Fruit fly (Drosophila melanogaster) whole organism, embryonic: Measurements from ENCODE around the gene Kdm2.

Source experiments
- Ada2b ChIP-seq: fragments of 200-800 bp; sonication (Bioruptor generic); IDR thresholded peaks from 2 replicates; pipeline ENCODE4 v1.3.6; 2022; ENCODE audit warnings: missing biosample characterization, missing genetic modification characterization
- CG10209 ChIP-seq: fragments of 200-800 bp; sonication (Bioruptor generic); optimal IDR thresholded peaks from 3 replicates; lab custom pipeline; 2017; ENCODE audit warnings: missing biosample characterization, mild to moderate bottlenecking, missing genetic modification characterization, missing genetic modification reagents
- CG10979 ChIP-seq: fragments of 200-800 bp; sonication (Bioruptor generic); optimal IDR thresholded peaks from 2 replicates; lab custom pipeline; 2018; ENCODE audit warnings: missing biosample characterization, mild to moderate bottlenecking, missing genetic modification characterization, moderate library complexity
- CG11398 ChIP-seq: fragments of 200-800 bp; sonication (Bioruptor generic); optimal IDR thresholded peaks from 2 replicates; lab custom pipeline; 2016; ENCODE audit warnings: missing biosample characterization, missing genetic modification characterization
- CG15269 ChIP-seq: fragments of 200-800 bp; sonication (Bioruptor generic); optimal IDR thresholded peaks from 2 replicates; lab custom pipeline; 2018; ENCODE audit warnings: missing biosample characterization, mild to moderate bottlenecking, missing genetic modification characterization, moderate library complexity
- CG15514 ChIP-seq: fragments of 200-800 bp; sonication (Bioruptor generic); optimal IDR thresholded peaks from 3 replicates; lab custom pipeline; 2017; ENCODE audit warnings: missing biosample characterization, missing genetic modification characterization, mild to moderate bottlenecking, moderate library complexity, missing genetic modification reagents
- CG16863 ChIP-seq: fragments of 200-800 bp; sonication (Bioruptor generic); optimal IDR thresholded peaks from 3 replicates; lab custom pipeline; 2016; ENCODE audit warnings: missing biosample characterization, missing genetic modification characterization
- CG17328 ChIP-seq: fragments of 200-800 bp; sonication (Bioruptor generic); IDR thresholded peaks from 2 replicates; pipeline ENCODE4 v1.3.6; 2022; ENCODE audit warnings: missing biosample characterization, missing genetic modification characterization
- CG17829 ChIP-seq: fragments of 200-800 bp; optimal IDR thresholded peaks from 2 replicates; lab custom pipeline; 2019; ENCODE audit warnings: missing biosample characterization, mild to moderate bottlenecking, missing genetic modification characterization, moderate library complexity
- CG32772 ChIP-seq: fragments of 200-800 bp; sonication (Bioruptor generic); IDR thresholded peaks from 2 replicates; pipeline ENCODE4 v1.3.6; 2022; ENCODE audit warnings: missing biosample characterization, missing genetic modification characterization
- CG33557 ChIP-seq: fragments of 200-800 bp; sonication (Bioruptor generic); optimal IDR thresholded peaks from 2 replicates; lab custom pipeline; 2019; ENCODE audit warnings: missing biosample characterization, mild to moderate bottlenecking, missing genetic modification characterization, moderate library complexity
- CG34224 ChIP-seq: fragments of 200-800 bp; sonication (Bioruptor generic); IDR thresholded peaks from 3 replicates; pipeline ENCODE4 v1.3.6; 2022; ENCODE audit warnings: missing biosample characterization, missing genetic modification characterization; ENCODE audit not compliant: partially characterized antibody
- CG43689 ChIP-seq: fragments of 200-800 bp; sonication (Bioruptor generic); IDR thresholded peaks from 2 replicates; pipeline ENCODE4 v1.3.6; 2022; ENCODE audit warnings: missing biosample characterization, missing genetic modification characterization
- CG6689 ChIP-seq: fragments of 200-800 bp; sonication (Bioruptor generic); IDR thresholded peaks from 2 replicates; pipeline ENCODE4 v1.3.6; 2022; ENCODE audit warnings: missing biosample characterization, missing genetic modification characterization
- CG7271 ChIP-seq: fragments of 200-800 bp; sonication (Bioruptor generic); optimal IDR thresholded peaks from 2 replicates; lab custom pipeline; 2018; ENCODE audit warnings: missing biosample characterization, mild to moderate bottlenecking, missing genetic modification characterization, moderate library complexity
- CG9215 ChIP-seq: fragments of 200-800 bp; sonication (Bioruptor generic); IDR thresholded peaks from 2 replicates; pipeline ENCODE4 v1.3.6; 2022; ENCODE audit warnings: missing biosample characterization, missing genetic modification characterization
- CG9797 ChIP-seq: fragments of 200-800 bp; sonication (Bioruptor generic); optimal IDR thresholded peaks from 3 replicates; lab custom pipeline; 2018; ENCODE audit warnings: missing biosample characterization, mild to moderate bottlenecking, missing genetic modification characterization
- Dad ChIP-seq: fragments of 200-800 bp; sonication (Bioruptor generic); optimal IDR thresholded peaks from 3 replicates; lab custom pipeline; 2016; ENCODE audit warnings: missing biosample characterization, missing genetic modification characterization
- Dll ChIP-seq: fragments of 200-800 bp; sonication (Bioruptor generic); IDR thresholded peaks from 4 replicates; pipeline ENCODE4 v1.3.6; 2022; ENCODE audit warnings: missing biosample characterization, missing genetic modification characterization; ENCODE audit not compliant: partially characterized antibody
- Doc3 ChIP-seq: fragments of 200-800 bp; sonication (Bioruptor generic); IDR thresholded peaks from 3 replicates; pipeline ENCODE4 v1.3.6; 2022; ENCODE audit warnings: missing biosample characterization, missing genetic modification characterization; ENCODE audit not compliant: partially characterized antibody
- H15 ChIP-seq: fragments of 200-800 bp; sonication (Bioruptor generic); IDR thresholded peaks from 3 replicates; pipeline ENCODE4 v1.3.6; 2022; ENCODE audit warnings: missing biosample characterization, missing genetic modification characterization
- Hmr ChIP-seq: fragments of 200-800 bp; sonication (Bioruptor generic); optimal IDR thresholded peaks from 3 replicates; lab custom pipeline; 2017; ENCODE audit warnings: mild to moderate bottlenecking, missing biosample characterization, missing genetic modification reagents, missing genetic modification characterization
- Hr3 ChIP-seq: fragments of 200-800 bp; sonication (Bioruptor generic); optimal IDR thresholded peaks from 3 replicates; lab custom pipeline; 2016; ENCODE audit warnings: missing biosample characterization, missing genetic modification characterization
- Max ChIP-seq: fragments of 200-800 bp; sonication (Bioruptor generic); optimal IDR thresholded peaks from 2 replicates; lab custom pipeline; 2016; ENCODE audit warnings: missing biosample characterization, mild to moderate bottlenecking, missing genetic modification characterization
- Myb ChIP-seq: fragments of 200-800 bp; sonication (Bioruptor generic); optimal IDR thresholded peaks from 2 replicates; lab custom pipeline; 2016; ENCODE audit warnings: missing biosample characterization, missing genetic modification characterization
- NFAT ChIP-seq: fragments of 200-800 bp; sonication (Bioruptor generic); IDR thresholded peaks from 2 replicates; pipeline ENCODE4 v1.3.6; 2022; ENCODE audit warnings: missing biosample characterization, missing genetic modification characterization
- Nf-YC ChIP-seq: fragments of 200-800 bp; optimal IDR thresholded peaks from 3 replicates; lab custom pipeline; 2019; ENCODE audit warnings: missing biosample characterization, mild to moderate bottlenecking, missing genetic modification characterization, moderate library complexity
- Opbp ChIP-seq: fragments of 200-800 bp; sonication (Bioruptor generic); IDR thresholded peaks from 3 replicates; pipeline ENCODE4 v1.3.6; 2022; ENCODE audit warnings: missing biosample characterization, missing genetic modification characterization; ENCODE audit not compliant: partially characterized antibody
- Rfx ChIP-seq: fragments of 200-800 bp; sonication (Bioruptor generic); IDR thresholded peaks from 2 replicates; pipeline ENCODE4 v1.3.6; 2022; ENCODE audit warnings: missing biosample characterization, missing genetic modification characterization
- Sox100B ChIP-seq: fragments of 200-800 bp; sonication (Bioruptor generic); optimal IDR thresholded peaks from 3 replicates; lab custom pipeline; 2018; ENCODE audit warnings: missing biosample characterization, mild to moderate bottlenecking, missing genetic modification characterization
- da ChIP-seq: fragments of 200-800 bp; sonication (Bioruptor generic); optimal IDR thresholded peaks from 2 replicates; lab custom pipeline; 2016; ENCODE audit warnings: missing biosample characterization, missing genetic modification characterization
- dati ChIP-seq: fragments of 200-800 bp; sonication (Bioruptor generic); IDR thresholded peaks from 2 replicates; pipeline ENCODE4 v1.3.6; 2022; ENCODE audit warnings: missing biosample characterization, missing genetic modification characterization
- dmrt11E ChIP-seq: fragments of 200-800 bp; sonication (Bioruptor generic); optimal IDR thresholded peaks from 3 replicates; lab custom pipeline; 2018; ENCODE audit warnings: missing biosample characterization, mild to moderate bottlenecking, missing genetic modification characterization, moderate library complexity
- gce ChIP-seq: fragments of 200-800 bp; sonication (Bioruptor generic); IDR thresholded peaks from 3 replicates; pipeline ENCODE4 v1.3.6; 2022; ENCODE audit warnings: missing biosample characterization, missing genetic modification characterization
- gt ChIP-seq: fragments of 200-800 bp; sonication (Bioruptor generic); IDR thresholded peaks from 2 replicates; pipeline ENCODE4 v1.3.6; 2022; ENCODE audit warnings: missing biosample characterization, missing genetic modification characterization
- her ChIP-seq: fragments of 200-800 bp; sonication (Bioruptor generic); optimal IDR thresholded peaks from 2 replicates; lab custom pipeline; 2016; ENCODE audit warnings: missing biosample characterization, missing genetic modification characterization
- hkb ChIP-seq, 2 experiments: fragments of 200-800 bp in 1 of 2; fragments of >200 bp in 1 of 2; sonication (Bioruptor generic) in 1 of 2; IDR thresholded peaks in 1 of 2; optimal IDR thresholded peaks in 1 of 2; 2 replicates each; pipeline versions ENCODE4 v1.3.6 to Lab custom; 2017 to 2022; ENCODE audit warnings: missing biosample characterization in 1 of 2, missing genetic modification characterization in 1 of 2
- ken ChIP-seq: fragments of 200-800 bp; sonication (Bioruptor generic); IDR thresholded peaks from 3 replicates; pipeline ENCODE4 v1.3.6; 2022; ENCODE audit warnings: missing biosample characterization, missing genetic modification characterization
- klu ChIP-seq: fragments of 200-800 bp; sonication (Bioruptor generic); IDR thresholded peaks from 2 replicates; pipeline ENCODE4 v1.3.6; 2022; ENCODE audit warnings: missing biosample characterization, missing genetic modification characterization
- lola ChIP-seq, 3 experiments: fragments of >200 bp in 2 of 3; fragments of 200-800 bp in 1 of 3; sonication (Bioruptor generic) in 1 of 3; optimal IDR thresholded peaks; 2 replicates each; lab custom pipeline; 2017 to 2019; ENCODE audit warnings: missing biosample characterization in 3 of 3, missing genetic modification characterization in 3 of 3, mild to moderate bottlenecking in 1 of 3, moderate library complexity in 1 of 3
- luna ChIP-seq: fragments of 200-800 bp; sonication (Bioruptor generic); optimal IDR thresholded peaks from 2 replicates; lab custom pipeline; 2016; ENCODE audit warnings: missing biosample characterization, missing genetic modification characterization
- maf-S ChIP-seq: fragments of 200-800 bp; sonication (Bioruptor generic); optimal IDR thresholded peaks from 2 replicates; lab custom pipeline; 2016; ENCODE audit warnings: missing biosample characterization, missing genetic modification characterization
- nau ChIP-seq: fragments of 200-800 bp; sonication (Bioruptor generic); optimal IDR thresholded peaks from 3 replicates; lab custom pipeline; 2017; ENCODE audit warnings: missing biosample characterization, mild to moderate bottlenecking, missing genetic modification characterization, missing genetic modification reagents
- pfk ChIP-seq: fragments of 200-800 bp; sonication (Bioruptor generic); optimal IDR thresholded peaks from 2 replicates; lab custom pipeline; 2018; ENCODE audit warnings: missing biosample characterization, mild to moderate bottlenecking, missing genetic modification characterization, moderate library complexity
- sens-2 ChIP-seq: fragments of 200-800 bp; sonication (Bioruptor generic); IDR thresholded peaks from 2 replicates; pipeline ENCODE4 v1.3.6; 2022; ENCODE audit warnings: missing biosample characterization, missing genetic modification characterization
- sqz ChIP-seq: fragments of 200-800 bp; sonication (Bioruptor generic); optimal IDR thresholded peaks from 3 replicates; lab custom pipeline; 2018; ENCODE audit warnings: missing biosample characterization, mild to moderate bottlenecking, missing genetic modification characterization
- trh ChIP-seq: fragments of 200-800 bp; sonication (Bioruptor generic); optimal IDR thresholded peaks from 2 replicates; lab custom pipeline; 2016; ENCODE audit warnings: missing biosample characterization, missing genetic modification characterization
- vnd ChIP-seq: fragments of 200-800 bp; sonication (Bioruptor generic); IDR thresholded peaks from 3 replicates; pipeline ENCODE4 v1.3.6; 2022; ENCODE audit warnings: missing biosample characterization, missing genetic modification characterization; ENCODE audit not compliant: partially characterized antibody

Kdm2 gene

DNA sequence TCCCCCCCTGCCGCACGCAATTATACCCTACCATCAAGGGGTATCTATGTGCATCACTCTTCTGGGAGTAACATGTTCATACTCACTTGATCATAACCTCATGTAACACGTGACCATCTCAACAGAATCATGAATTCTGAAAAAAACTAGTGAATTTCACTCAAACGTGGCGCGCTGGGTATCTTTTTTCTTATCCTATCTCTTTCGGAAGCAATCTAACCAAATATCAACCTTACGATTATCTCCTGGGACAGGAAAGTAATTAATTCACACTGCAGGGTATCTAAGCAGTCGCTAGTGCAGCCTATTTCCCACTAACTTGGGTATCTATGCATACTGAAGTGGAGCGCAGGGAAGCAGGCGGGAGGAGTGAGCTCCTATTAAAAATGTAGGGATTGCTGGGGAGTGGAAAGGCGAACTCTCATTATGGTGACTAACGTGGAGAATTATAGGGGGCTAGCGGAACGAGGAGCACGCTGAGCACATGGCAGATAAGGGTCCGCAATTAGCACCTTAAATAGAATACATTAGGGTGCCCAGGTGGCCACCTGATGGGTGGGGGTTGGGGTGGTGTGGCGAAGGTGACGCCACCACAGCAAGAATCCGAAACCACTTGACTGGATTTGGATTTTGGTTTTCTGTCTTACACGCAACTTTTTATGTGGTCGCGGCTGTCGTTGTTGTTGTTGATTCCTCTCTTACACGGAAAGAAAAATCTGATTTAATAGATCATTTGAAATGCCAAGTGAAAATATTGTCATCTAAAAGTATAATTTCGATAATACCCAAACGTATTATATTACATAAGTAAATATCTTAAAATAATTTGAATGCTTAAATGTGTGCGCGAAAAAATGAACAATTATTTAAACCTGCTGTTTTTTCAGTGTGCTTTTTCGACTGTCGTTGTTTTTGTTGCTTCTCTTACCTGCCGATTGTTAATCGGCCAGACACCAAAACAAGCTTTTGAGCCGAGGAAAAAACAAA is 3.1 kb downstream of the Kdm2 start (continued):
- TF ChIP-seq Nf-YC (tag; lab: Kevin White, UChicago) = peak; percentile 76
- TF ChIP-seq Doc3 (GFP tag; lab: Robert Waterston, UW) = no peak
- TF ChIP-seq Max (GFP tag; lab: Kevin White, UChicago) = peak; percentile 86
- peak; percentile 11 for TF ChIP-seq CG9797
- no peak for TF ChIP-seq CG32772 (GFP tag; lab: Robert Waterston, UW)
- no peak for TF ChIP-seq ken (GFP tag; lab: Robert Waterston, UW)
- peak; percentile 95 for TF ChIP-seq CG15269 (tag; lab: Kevin White, UChicago)
- peak; percentile 64 for TF ChIP-seq maf-S (GFP tag; lab: Kevin White, UChicago)
- no peak for TF ChIP-seq CG6689 (GFP tag; lab: Robert Waterston, UW)
- peak; percentile 91 for TF ChIP-seq Sox100B (GFP tag; lab: Kevin White, UChicago)
- no peak for TF ChIP-seq da (GFP tag; lab: Kevin White, UChicago)
- no peak for TF ChIP-seq CG9215 (GFP tag; lab: Robert Waterston, UW)
- peak; percentile 69 for TF ChIP-seq CG7271 (tag; lab: Kevin White, UChicago)
- TF ChIP-seq Dad (GFP tag; lab: Kevin White, UChicago) = peak; percentile 87
- no peak for TF ChIP-seq H15
- TF ChIP-seq CG16863 (GFP tag; lab: Kevin White, UChicago) = peak; percentile 50
- peak; percentile 96 for TF ChIP-seq Hmr (GFP tag; lab: Kevin White, UChicago)
- peak; percentile 91 for TF ChIP-seq CG10209 (GFP tag; lab: Kevin White, UChicago)
- TF ChIP-seq CG43689 (GFP tag; lab: Robert Waterston, UW) = no peak
- TF ChIP-seq gce = no peak
- TF ChIP-seq lola (GFP tag; optimal IDR thresholded peaks at IDR 0.05; lab: Kevin White, UChicago) = peak in 1 of 3 experiments; percentile 89
- TF ChIP-seq nau = peak; percentile 85
- no peak for TF ChIP-seq Opbp (GFP tag; lab: Robert Waterston, UW)
- TF ChIP-seq CG17829 (tag; lab: Kevin White, UChicago) = peak; percentile 94
- TF ChIP-seq CG34224 = no peak
- peak; percentile 48 for TF ChIP-seq Myb (GFP tag; lab: Kevin White, UChicago)
- TF ChIP-seq luna = peak; percentile 61
- peak; percentile 91 for TF ChIP-seq sqz (GFP tag; lab: Kevin White, UChicago)
- TF ChIP-seq gt (GFP tag; lab: Robert Waterston, UW) = no peak
- peak; percentile 94 for TF ChIP-seq CG10979 (tag; lab: Kevin White, UChicago)
- no peak for TF ChIP-seq Dll (GFP tag; lab: Robert Waterston, UW)
- TF ChIP-seq Ada2b = no peak
- no peak for TF ChIP-seq dati (GFP tag; lab: Robert Waterston, UW)
- no peak for TF ChIP-seq klu (GFP tag; lab: Robert Waterston, UW)
- no peak for TF ChIP-seq Rfx (GFP tag; lab: Robert Waterston, UW)
- no peak for TF ChIP-seq sens-2
- TF ChIP-seq Hr3 = peak; percentile 88
- TF ChIP-seq NFAT (GFP tag; lab: Robert Waterston, UW) = no peak
- TF ChIP-seq pfk (GFP tag; lab: Kevin White, UChicago) = no peak
- TF ChIP-seq CG17328 = no peak
- peak; percentile 86 for TF ChIP-seq trh (GFP tag; lab: Kevin White, UChicago)
- peak; percentile 86 for TF ChIP-seq CG15514
- TF ChIP-seq CG11398 (GFP tag; lab: Kevin White, UChicago) = peak; percentile 4
- no peak for TF ChIP-seq hkb (optimal IDR thresholded peaks at IDR 0.05; lab: Kevin White, UChicago)
- TF ChIP-seq hkb (GFP tag; IDR thresholded peaks at IDR 0.05; lab: Robert Waterston, UW) = no peak
- peak; percentile 86 for TF ChIP-seq dmrt11E (tag; lab: Kevin White, UChicago)
- TF ChIP-seq vnd (GFP tag; lab: Robert Waterston, UW) = no peak
- TF ChIP-seq CG33557 (GFP tag; lab: Kevin White, UChicago) = peak; percentile 74
- peak; percentile 74 for TF ChIP-seq her (GFP tag; lab: Kevin White, UChicago)
